Worm (Caenorhabditis elegans): ENCODE results near the gene sre-50.

The sre-50 gene

DNA sequence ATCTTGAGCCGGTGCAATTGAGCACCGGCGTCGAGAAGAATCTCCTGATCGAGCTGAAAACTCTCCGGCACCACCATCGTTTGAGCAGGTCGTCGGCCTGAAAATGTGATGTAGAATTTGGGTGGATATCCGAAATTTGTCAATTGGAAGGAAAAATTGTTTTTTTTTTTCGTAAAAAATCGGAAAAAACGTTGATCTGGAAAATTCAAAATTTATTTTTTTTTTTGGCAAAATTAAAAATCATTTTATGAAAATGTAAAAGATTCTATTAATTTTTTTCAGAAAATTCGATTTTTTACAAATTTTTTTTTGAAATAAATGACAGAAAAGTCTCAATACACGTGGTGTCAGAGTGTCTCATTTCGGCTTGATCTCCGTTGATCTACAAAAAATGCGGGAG is 37.2 kb upstream of the sre-50 start, which contains the start of gene tric-1B.1:
Gene tric-1B.1, minus strand, starts transcription at position 101 of the 400 bp plus-strand sequence.
- TF ChIP-seq fkh-2 (tag; optimal IDR thresholded peaks at IDR 0.05): no peak
- TF ChIP-seq nhr-67 (tag; optimal IDR thresholded peaks at IDR 0.05): no peak
- no peak for TF ChIP-seq lin-39 (tag; optimal IDR thresholded peaks at IDR 0.05)
- no peak for TF ChIP-seq fos-1 (tag; optimal IDR thresholded peaks at IDR 0.05)

DNA sequence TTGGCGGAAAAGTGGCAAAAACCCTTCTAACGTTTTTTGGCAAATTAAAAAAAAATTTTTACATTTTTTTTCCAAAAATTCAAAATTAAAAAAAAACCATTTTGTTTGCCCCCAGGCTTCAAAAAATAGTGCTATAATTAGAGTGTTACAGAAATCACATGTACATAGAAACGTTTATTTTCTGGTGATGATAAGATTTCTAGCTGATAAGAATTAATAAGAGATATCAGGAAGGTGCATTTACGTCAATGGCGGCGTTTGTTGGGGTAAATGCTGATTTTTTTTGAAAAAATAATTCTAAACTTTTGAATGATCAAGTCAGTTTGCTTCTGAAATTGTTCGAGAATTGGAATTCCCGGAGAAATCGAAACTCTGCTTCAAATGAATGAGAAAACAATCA is 36.5 kb upstream of the sre-50 start:
- TF ChIP-seq elt-2 (tag; optimal IDR thresholded peaks at IDR 0.05) (peak; percentile 55), ama-1 (optimal IDR thresholded peaks at IDR 0.05) (no peak)

DNA sequence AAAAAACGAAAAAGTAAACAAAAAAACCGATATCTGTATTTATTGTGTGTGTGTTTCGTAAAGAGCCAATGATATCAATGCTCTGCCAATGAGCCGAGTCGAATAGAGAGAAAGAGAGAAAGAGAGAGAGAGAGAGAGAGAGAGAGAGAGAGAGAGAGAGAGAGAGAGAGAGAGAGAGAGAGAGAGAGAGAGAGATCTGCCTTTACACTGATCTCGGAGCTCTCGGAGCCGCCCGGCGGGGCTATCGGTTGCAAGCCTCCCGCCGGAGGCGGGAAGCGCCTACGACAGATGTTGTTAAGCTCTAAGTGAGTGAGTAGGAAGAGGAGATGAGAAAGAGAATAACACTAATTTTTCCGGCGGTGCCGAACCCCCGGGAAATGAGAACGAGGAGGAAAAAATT is 34.5 kb upstream of the sre-50 start:
- TF ChIP-seq nhr-11 (tag; optimal IDR thresholded peaks at IDR 0.05) (no peak), nfya-1 (tag; optimal IDR thresholded peaks at IDR 0.05; ENCODE audit: insufficient read depth) (peak; percentile 39)

DNA sequence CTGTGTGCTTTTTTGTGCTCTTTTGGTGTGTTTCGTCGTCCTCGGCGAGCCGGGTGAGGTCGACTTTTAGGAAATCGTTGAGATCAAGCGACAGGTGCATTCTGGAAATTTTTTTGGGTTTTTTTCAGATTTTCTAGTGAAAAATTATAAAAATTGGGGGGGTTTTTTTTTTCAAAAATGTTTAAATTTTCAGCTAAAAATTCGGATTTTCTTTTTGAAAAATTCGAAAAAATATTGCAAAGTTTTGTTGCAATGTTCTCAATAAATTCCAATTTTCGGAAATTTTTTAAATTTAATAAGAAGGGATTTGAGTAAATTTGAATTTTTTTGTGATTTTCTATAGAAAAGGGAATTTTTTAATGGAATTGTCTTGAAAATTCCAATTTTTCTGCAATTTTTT is 28.4 kb upstream of the sre-50 start, which contains the start of gene Y57A10A.27:
Gene Y57A10A.27, minus strand, starts transcription at position 101 of the 400 bp plus-strand sequence.
- TF ChIP-seq egl-27 (tag; optimal IDR thresholded peaks at IDR 0.05) (no peak), ceh-9 (tag; optimal IDR thresholded peaks at IDR 0.05) (no peak), fkh-10 (GFP tag; optimal IDR thresholded peaks at IDR 0.05) (no peak)

DNA sequence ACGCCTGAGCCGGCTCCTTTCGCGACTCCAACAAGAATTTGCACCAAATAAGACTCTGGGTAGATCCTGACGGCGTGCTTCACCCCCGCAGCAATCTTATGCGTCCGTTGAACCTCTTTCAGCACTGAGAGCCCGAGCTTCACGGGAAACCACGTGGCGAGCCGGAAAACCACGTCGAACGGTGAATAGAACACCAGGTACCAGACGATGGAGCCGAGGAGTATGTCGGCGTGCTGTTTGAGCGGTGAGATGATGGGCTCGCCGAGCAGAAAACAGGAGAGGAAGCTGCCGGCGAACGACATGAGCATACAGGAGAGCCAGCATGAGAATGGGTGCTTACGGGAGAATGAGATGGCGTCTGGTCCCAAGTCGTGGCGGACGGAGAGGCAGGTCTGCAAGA is 24.7 kb upstream of the sre-50 start:
- TF ChIP-seq lsy-12 (tag; optimal IDR thresholded peaks at IDR 0.05) (no peak), nhr-11 (tag; optimal IDR thresholded peaks at IDR 0.05) (no peak), ceh-9 (tag; optimal IDR thresholded peaks at IDR 0.05) (no peak), snpc-4 (tag; optimal IDR thresholded peaks at IDR 0.05) (no peak), sea-2 (GFP tag; optimal IDR thresholded peaks at IDR 0.05) (no peak), ZK546.5 (tag; optimal IDR thresholded peaks at IDR 0.05) (no peak), ztf-4 (tag; optimal IDR thresholded peaks at IDR 0.05) (no peak), daf-12 (tag; optimal IDR thresholded peaks at IDR 0.05) (no peak), fkh-10 (GFP tag; optimal IDR thresholded peaks at IDR 0.05) (no peak), ceh-82 (tag; optimal IDR thresholded peaks at IDR 0.05) (no peak), lin-39 (tag; optimal IDR thresholded peaks at IDR 0.05) (no peak), nhr-28 (tag; optimal IDR thresholded peaks at IDR 0.05) (no peak)

DNA sequence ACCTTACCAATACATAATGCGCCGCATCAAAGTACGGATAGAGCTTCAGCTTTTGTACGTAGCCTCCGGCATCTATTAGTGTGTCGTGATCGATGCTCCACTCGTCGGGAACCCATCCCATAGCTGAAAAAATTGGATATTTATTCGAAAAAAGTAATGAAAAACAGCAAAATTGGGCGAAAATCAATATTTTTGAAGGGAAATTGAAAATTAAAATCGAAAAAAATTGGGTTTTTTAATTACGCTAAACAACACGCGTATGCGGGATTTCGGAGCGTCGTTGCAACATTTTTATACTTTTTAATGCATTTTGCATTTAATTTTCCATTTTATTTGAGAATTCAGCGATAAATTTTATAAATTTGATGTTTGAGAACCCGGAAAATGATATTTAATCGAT is 24.1 kb upstream of the sre-50 start, which contains the start of the genes tric-1B.2 and Y57A10A.29:
Gene tric-1B.2, minus strand, starts transcription at position 129 of the 400 bp plus-strand sequence.
Gene Y57A10A.29, plus strand, starts transcription at position 303 of the 400 bp plus-strand sequence.
- TF ChIP-seq skn-1 (tag; optimal IDR thresholded peaks at IDR 0.05): no peak
- TF ChIP-seq ceh-82 (tag; optimal IDR thresholded peaks at IDR 0.05): no peak
- TF ChIP-seq pqm-1 (tag; optimal IDR thresholded peaks at IDR 0.05): no peak
- TF ChIP-seq pha-4 (tag; optimal IDR thresholded peaks at IDR 0.05): peak; percentile 7
- TF ChIP-seq hmg-11 (tag; optimal IDR thresholded peaks at IDR 0.05): peak; percentile 51
- no peak for TF ChIP-seq nfya-1 (tag; optimal IDR thresholded peaks at IDR 0.05; ENCODE audit: insufficient read depth)

DNA sequence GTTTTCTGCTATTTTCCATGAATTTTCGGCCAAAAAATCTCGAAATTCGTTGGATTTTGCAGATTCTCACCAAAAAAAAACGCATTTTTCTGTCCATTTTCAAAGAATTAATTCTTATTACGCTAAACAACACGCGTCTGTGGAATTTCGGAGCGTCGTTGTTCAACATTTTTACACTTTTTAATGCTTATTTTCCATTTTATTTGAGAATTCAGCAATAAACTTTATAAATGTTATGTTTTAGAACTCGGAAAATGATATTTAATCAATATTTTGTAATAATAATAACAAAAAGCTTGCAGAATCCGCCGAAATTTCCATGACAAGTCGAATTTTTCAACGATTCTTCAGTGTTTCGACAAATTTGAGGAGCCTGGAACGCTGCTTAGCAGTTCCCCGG is 23.0 kb upstream of the sre-50 start, which contains the start of gene ife-5:
Gene ife-5, plus strand, starts transcription at position 301 of the 400 bp plus-strand sequence.
- TF ChIP-seq elt-2 (tag; optimal IDR thresholded peaks at IDR 0.05) (no peak), mml-1 (tag; optimal IDR thresholded peaks at IDR 0.05) (no peak), ztf-4 (tag; optimal IDR thresholded peaks at IDR 0.05) (no peak), ceh-16 (tag; optimal IDR thresholded peaks at IDR 0.05) (no peak), tbx-2 (tag; optimal IDR thresholded peaks at IDR 0.05) (no peak), ZK546.5 (tag; optimal IDR thresholded peaks at IDR 0.05) (no peak), sea-2 (GFP tag; optimal IDR thresholded peaks at IDR 0.05) (no peak), nhr-67 (tag; optimal IDR thresholded peaks at IDR 0.05) (no peak), ceh-28 (tag; optimal IDR thresholded peaks at IDR 0.05) (no peak), unc-62 (GFP tag; optimal IDR thresholded peaks at IDR 0.05) (no peak), nhr-77 (tag; optimal IDR thresholded peaks at IDR 0.05) (no peak), zag-1 (tag; optimal IDR thresholded peaks at IDR 0.05) (no peak), egl-5 (tag; optimal IDR thresholded peaks at IDR 0.05) (no peak), fkh-2 (tag; optimal IDR thresholded peaks at IDR 0.05) (no peak), nhr-25 (tag; optimal IDR thresholded peaks at IDR 0.05) (no peak)

Measured in whole organism, L3 larva.